Worm (Caenorhabditis elegans): Measurements from ENCODE around the gene T24C12.3.
A peak's percentile ranks its signal among the peaks of the same experiment; 100 is the strongest.

- TF ChIP-seq ztf-11 (tag; optimal IDR thresholded peaks at IDR 0.05) (no peak), F49E8.2 (tag; optimal IDR thresholded peaks at IDR 0.05; ENCODE audit: borderline replicate concordance) (no peak), R02D3.7 (tag; optimal IDR thresholded peaks at IDR 0.05) (no peak), arid-1 (GFP tag; conservative IDR thresholded peaks at IDR 0.05) (no peak), snpc-4 (tag; optimal IDR thresholded peaks at IDR 0.05) (no peak), duxl-1 (tag; optimal IDR thresholded peaks at IDR 0.05; ENCODE audit: poor library complexity) (no peak), nhr-6 (tag; optimal IDR thresholded peaks at IDR 0.05) (no peak), dpl-1 (GFP tag; optimal IDR thresholded peaks at IDR 0.05) (no peak), hlh-30 (tag; optimal IDR thresholded peaks at IDR 0.05; ENCODE audit: insufficient read depth) (peak; percentile 23), pqm-1 (tag; optimal IDR thresholded peaks at IDR 0.05) (no peak), Y5F2A.4 (GFP tag; optimal IDR thresholded peaks at IDR 0.05) (no peak), unc-39 (tag; optimal IDR thresholded peaks at IDR 0.05) (no peak)
Observed at ce11 chrX:2152062-2152461, 51.6 kb downstream of the T24C12.3 start.

Measured in whole organism, L4 larva.